Fruit fly (Drosophila melanogaster): ENCODE measurements around the gene Pc.
A peak's percentile ranks its signal among the peaks of the same experiment; 100 is the strongest.

The Pc gene

DNA sequence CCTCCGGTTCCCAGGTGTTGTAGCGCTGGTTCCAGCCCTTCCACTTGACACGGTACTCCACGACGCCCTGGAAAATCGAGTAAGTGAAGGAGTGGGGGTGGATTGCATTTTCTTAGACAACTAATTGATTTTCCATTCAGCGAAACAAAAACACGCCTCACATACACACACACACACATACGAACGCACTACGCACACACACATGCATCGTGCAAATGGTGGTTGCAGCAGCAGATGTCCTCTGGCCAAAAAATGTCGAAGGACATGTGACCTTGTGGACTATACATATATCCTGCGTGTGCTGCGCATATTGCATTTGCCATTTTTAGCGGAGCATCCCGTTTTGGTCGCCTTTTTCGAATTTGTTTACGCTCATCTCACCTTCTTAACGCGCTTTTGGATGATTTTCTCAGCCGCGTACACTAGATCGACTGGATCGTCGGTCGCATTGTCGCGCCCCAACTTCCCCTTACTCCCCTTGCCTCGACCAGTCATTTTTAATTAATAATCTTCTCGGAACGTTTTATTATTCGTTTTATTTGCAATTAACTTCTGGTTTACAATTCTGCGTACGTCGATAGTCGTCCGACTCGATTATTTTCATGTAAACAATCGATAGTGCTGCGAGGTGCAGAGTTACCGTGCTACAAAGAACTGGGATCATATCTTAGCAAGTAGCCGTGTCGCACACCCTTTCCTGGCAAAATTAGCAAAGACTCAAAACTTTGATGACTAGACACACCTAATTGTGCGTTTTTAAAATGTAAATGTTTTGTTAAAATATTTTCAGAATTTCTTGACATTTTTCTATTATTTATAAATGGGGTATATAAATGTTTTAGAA is at the start of gene Pc:
Gene Pc (minus strand): TSS at position 605 of the 844 bp plus-strand sequence.
- peak; percentile 15 for TF ChIP-seq toe (GFP tag; optimal IDR thresholded peaks at IDR 0.05)
- no peak for TF ChIP-seq CG5204 (GFP tag; optimal IDR thresholded peaks at IDR 0.05)
- no peak for TF ChIP-seq Hr96 (GFP tag; optimal IDR thresholded peaks at IDR 0.05)
- peak; percentile 70 for TF ChIP-seq tj (GFP tag; optimal IDR thresholded peaks at IDR 0.05)
- TF ChIP-seq bab1 (GFP tag; optimal IDR thresholded peaks at IDR 0.05), result peak; percentile 60
- no peak for TF ChIP-seq CG7045 (GFP tag; optimal IDR thresholded peaks at IDR 0.05)
- TF ChIP-seq CG14711 (tag; optimal IDR thresholded peaks at IDR 0.05), result peak; percentile 86
- peak; percentile 3 for TF ChIP-seq cic (GFP tag; optimal IDR thresholded peaks at IDR 0.05)
- TF ChIP-seq CG1620 (GFP tag; optimal IDR thresholded peaks at IDR 0.05), result peak; percentile 21
- no peak for TF ChIP-seq Clk (GFP tag; optimal IDR thresholded peaks at IDR 0.05)
- peak; percentile 88 for TF ChIP-seq kay (GFP tag; ENCODE audit: borderline replicate concordance)
- TF ChIP-seq Mnt (GFP tag; optimal IDR thresholded peaks at IDR 0.05), result peak; percentile 54

- peak; percentile 39 for TF ChIP-seq pad (GFP tag; optimal IDR thresholded peaks at IDR 0.05)
- no peak for TF ChIP-seq Mnt (GFP tag; optimal IDR thresholded peaks at IDR 0.05)
- TF ChIP-seq CG33017 (tag; optimal IDR thresholded peaks at IDR 0.05), result no peak
- TF ChIP-seq CG7045 (GFP tag; optimal IDR thresholded peaks at IDR 0.05), result no peak
- TF ChIP-seq bab1 (GFP tag; optimal IDR thresholded peaks at IDR 0.05), result peak; percentile 44
- peak; percentile 75 for TF ChIP-seq kay (GFP tag; ENCODE audit: borderline replicate concordance)
- no peak for TF ChIP-seq cic (GFP tag; optimal IDR thresholded peaks at IDR 0.05)
- TF ChIP-seq Clk (GFP tag; optimal IDR thresholded peaks at IDR 0.05), result no peak
- no peak for TF ChIP-seq Hr96 (GFP tag; optimal IDR thresholded peaks at IDR 0.05)
- peak; percentile 24 for TF ChIP-seq CG14711 (tag; optimal IDR thresholded peaks at IDR 0.05)
- TF ChIP-seq tj (GFP tag; optimal IDR thresholded peaks at IDR 0.05), result peak; percentile 94
- no peak for TF ChIP-seq ovo (GFP tag; optimal IDR thresholded peaks at IDR 0.05)
These were observed 46.2 kb upstream of the Pc start for dm6 chr3L:21363926-21364537.

DNA sequence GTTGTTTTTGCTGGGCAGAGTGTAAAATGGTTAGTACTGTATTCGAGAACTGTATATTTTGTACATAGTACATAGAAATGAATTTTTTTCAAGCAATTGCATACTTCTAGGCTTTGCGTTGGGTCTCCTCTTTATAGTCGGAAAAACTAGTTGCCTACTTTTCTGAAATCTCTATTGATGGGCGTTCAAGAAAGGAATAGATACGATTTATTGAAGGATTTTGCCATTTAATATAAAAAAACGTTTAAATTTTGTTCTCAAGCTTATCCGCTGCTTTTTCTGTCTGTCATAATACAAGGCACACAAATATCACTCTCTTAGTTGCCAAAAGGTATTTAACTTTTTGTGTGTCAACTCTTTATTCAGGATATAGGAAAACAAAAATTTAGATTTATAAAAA is 42.1 kb upstream of the Pc start, which contains the start of gene CG32440:
Gene CG32440 (plus strand): TSS at position 301 of the 400 bp plus-strand sequence.
- TF ChIP-seq bab1 (GFP tag; optimal IDR thresholded peaks at IDR 0.05), result peak; percentile 4
- no peak for TF ChIP-seq CG7045 (GFP tag; optimal IDR thresholded peaks at IDR 0.05)

DNA sequence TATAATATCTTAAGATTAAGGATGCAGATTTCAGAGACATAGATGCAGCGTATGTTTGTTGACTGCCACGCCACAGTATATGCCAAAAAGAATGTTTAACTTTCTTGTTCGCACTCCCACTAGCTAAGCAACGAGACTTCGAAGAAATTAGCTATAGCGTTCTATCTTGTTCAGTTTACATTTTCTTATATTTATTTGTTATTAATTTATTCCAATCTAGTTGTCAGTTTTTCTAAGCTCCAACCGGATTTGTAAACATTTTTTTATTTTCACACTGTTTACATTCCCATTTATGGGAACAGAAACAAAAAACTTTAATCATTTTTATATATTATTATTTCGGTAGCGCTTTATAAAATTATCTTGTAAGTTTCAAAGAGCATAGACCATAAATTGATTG is 39.6 kb upstream of the Pc start, which contains the start of gene CG32437:
Gene CG32437 (plus strand): TSS at position 301 of the 400 bp plus-strand sequence.
- no peak for TF ChIP-seq CG14711 (tag; optimal IDR thresholded peaks at IDR 0.05)
- TF ChIP-seq kay (GFP tag; ENCODE audit: borderline replicate concordance), result no peak
- TF ChIP-seq Mnt (GFP tag; optimal IDR thresholded peaks at IDR 0.05), result no peak
- TF ChIP-seq tj (GFP tag; optimal IDR thresholded peaks at IDR 0.05), result no peak
- no peak for TF ChIP-seq Hr96 (GFP tag; optimal IDR thresholded peaks at IDR 0.05)
- no peak for TF ChIP-seq CG7045 (GFP tag; optimal IDR thresholded peaks at IDR 0.05)
- no peak for TF ChIP-seq bab1 (GFP tag; optimal IDR thresholded peaks at IDR 0.05)
- TF ChIP-seq CG7101 (tag; optimal IDR thresholded peaks at IDR 0.05), result no peak

DNA sequence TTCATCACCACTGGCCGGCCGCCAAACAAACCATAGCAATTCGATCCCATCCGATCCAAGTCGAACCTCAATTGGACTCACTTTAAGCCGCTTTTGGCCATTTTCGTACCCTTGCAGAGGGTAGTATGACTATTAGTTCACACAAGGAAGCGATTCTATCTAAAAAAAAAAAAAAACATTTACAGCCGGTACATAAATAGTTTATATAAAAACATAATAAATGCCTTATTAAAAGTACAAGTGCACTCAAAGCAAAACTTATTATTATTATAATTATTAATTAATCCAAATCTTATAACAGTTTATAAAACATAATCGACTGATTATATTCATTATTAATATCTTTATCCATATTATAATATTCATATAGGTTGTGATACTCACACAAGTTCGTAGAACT is 38.6 kb upstream of the Pc start, which contains the start of gene CG12971:
Gene CG12971 (minus strand): TSS at position 101 of the 400 bp plus-strand sequence.
- TF ChIP-seq CG7045 (GFP tag; optimal IDR thresholded peaks at IDR 0.05) (no peak), CG1620 (GFP tag; optimal IDR thresholded peaks at IDR 0.05) (no peak), cnc (optimal IDR thresholded peaks at IDR 0.05) (no peak), cic (GFP tag; optimal IDR thresholded peaks at IDR 0.05) (no peak), CG33017 (tag; optimal IDR thresholded peaks at IDR 0.05) (no peak), CG5204 (GFP tag; optimal IDR thresholded peaks at IDR 0.05) (no peak), Crg-1 (GFP tag; optimal IDR thresholded peaks at IDR 0.05) (no peak), Clk (GFP tag; optimal IDR thresholded peaks at IDR 0.05) (no peak), CG7101 (tag; optimal IDR thresholded peaks at IDR 0.05) (no peak)

DNA sequence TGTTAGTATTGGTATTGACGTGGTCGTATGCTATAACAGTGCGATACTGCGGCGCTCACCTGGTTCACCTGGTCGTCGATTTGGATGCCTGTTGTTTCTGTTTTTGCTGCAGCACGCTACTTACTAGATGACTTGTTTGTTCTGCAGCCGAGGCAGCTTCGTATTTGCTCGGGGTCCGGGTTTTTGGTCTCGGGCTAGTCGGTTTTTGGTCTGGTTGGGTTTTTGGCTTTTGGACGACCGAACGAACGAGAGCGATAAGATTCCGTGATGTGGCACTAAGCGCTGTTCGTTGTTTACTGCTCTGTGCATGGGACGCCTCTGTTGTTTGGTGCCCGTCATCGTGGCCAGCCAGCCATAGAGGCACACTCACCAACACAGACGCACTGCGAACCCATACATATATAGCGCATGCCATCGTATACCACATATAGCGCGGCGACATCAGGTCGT is 31.2 kb upstream of the Pc start, which contains the start of gene ebd2:
Gene ebd2 (minus strand): TSS at position 306 of the 450 bp plus-strand sequence.
- TF ChIP-seq cic (GFP tag; optimal IDR thresholded peaks at IDR 0.05) (peak; percentile 18), Hr96 (GFP tag; optimal IDR thresholded peaks at IDR 0.05) (peak; percentile 39), CG7101 (tag; optimal IDR thresholded peaks at IDR 0.05) (no peak)

DNA sequence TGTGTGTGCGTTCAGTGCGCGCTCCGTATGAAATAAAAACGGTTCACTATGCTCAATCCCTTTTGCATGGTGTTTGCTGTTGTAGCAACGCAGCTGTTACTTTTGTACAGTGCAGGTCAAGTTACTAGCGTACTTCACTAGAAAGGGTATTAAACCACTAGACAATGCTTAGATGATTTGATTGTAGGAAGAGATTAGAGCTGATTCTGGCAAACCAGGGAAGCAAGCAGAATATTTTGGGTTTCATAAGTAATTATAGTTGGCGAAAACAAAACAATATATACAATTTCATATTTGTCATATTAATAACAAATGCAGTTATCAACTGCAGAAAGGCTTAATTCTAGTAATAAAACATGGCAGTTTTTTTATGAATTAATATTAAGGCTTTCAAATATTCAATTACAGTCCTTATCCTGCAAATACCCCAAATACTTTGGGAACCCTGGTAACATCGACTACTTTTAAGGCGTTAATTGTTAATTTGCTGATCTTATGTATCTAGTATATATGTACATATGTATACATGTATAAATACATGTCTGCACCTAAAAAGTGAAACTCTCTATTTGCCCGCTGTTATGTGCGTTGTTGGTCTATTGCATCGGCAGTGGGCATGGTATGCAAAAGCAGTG is 29.5 kb upstream of the Pc start:
- TF ChIP-seq kay (GFP tag; ENCODE audit: borderline replicate concordance) (no peak), CG14711 (tag; optimal IDR thresholded peaks at IDR 0.05) (no peak), CG5204 (GFP tag; optimal IDR thresholded peaks at IDR 0.05) (peak; percentile 33)
